Fruit fly (Drosophila melanogaster) Kc167 (cell line): ENCODE results near the gene CG13085.

Experiments used
- Myc ChIP-seq: fragments of >200 bp; optimal IDR thresholded peaks from 2 replicates; lab custom pipeline; 2017; ENCODE audit warnings: missing external identifiers
- Sin3A ChIP-seq: fragments of >200 bp; optimal IDR thresholded peaks from 2 replicates; lab custom pipeline; 2018; ENCODE audit warnings: missing external identifiers
- h ChIP-seq: fragments of >200 bp; optimal IDR thresholded peaks from 3 replicates; lab custom pipeline; 2018; ENCODE audit warnings: missing external identifiers
- insv ChIP-seq: fragments of >200 bp; optimal IDR thresholded peaks from 3 replicates; lab custom pipeline; 2018; ENCODE audit warnings: missing external identifiers
- psq ChIP-seq: fragments of >200 bp; optimal IDR thresholded peaks from 2 replicates; lab custom pipeline; 2017; ENCODE audit warnings: missing external identifiers
- ttk ChIP-seq: sonication (Bioruptor generic); optimal IDR thresholded peaks from 2 replicates; lab custom pipeline; 2017; ENCODE audit warnings: missing external identifiers

DNA sequence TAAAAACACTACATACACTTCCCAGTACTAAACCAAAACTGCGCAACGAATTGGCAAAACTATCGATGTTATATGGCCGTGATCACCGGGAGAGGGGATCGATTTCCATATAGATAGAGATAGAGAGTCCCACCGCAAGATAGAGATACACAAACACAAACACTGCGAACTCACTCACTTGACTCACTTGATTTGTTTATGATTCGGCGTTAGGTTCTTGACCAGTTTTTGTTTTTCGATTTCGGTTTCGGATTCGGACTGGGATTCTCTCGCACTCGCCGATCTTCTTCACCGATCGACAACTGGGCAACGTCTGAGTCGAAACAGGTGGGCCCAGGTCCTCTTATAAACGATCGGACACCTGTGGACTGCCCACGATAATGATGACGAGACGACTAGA is 34.1 kb upstream of the CG13085 start, which contains the start of gene CG17549:
- TF ChIP-seq psq (lab: Kevin White, UChicago) (no peak), h (lab: Kevin White, UChicago) (no peak), Myc (no peak), insv (lab: Kevin White, UChicago) (no peak), ttk (lab: Kevin White, UChicago) (no peak), Sin3A (no peak)
